Worm (Caenorhabditis elegans): ENCODE measurements around the gene F08F8.11.

F08F8.11 gene

ce11 chrIII:7365602-7366001 lies at the start of gene F08F8.11:
Gene F08F8.11, plus strand, starts transcription at chrIII:7365902.
- TF ChIP-seq dao-5 (tag; optimal IDR thresholded peaks at IDR 0.05) (no peak), him-1 (tag; optimal IDR thresholded peaks at IDR 0.05) (no peak), W03F9.2 (tag; optimal IDR thresholded peaks at IDR 0.05) (no peak)

ce11 chrIII:7317354-7317753 lies 48.3 kb upstream of the F08F8.11 start:
- TF ChIP-seq dao-5 (tag; optimal IDR thresholded peaks at IDR 0.05) (no peak), W03F9.2 (tag; optimal IDR thresholded peaks at IDR 0.05) (no peak), him-1 (tag; optimal IDR thresholded peaks at IDR 0.05) (no peak)

- no peak for TF ChIP-seq him-1 (tag; optimal IDR thresholded peaks at IDR 0.05)
- no peak for TF ChIP-seq dao-5 (tag; optimal IDR thresholded peaks at IDR 0.05)
- no peak for TF ChIP-seq W03F9.2 (tag; optimal IDR thresholded peaks at IDR 0.05)
Measured at ce11 chrIII:7319390-7319789, 46.3 kb upstream of the F08F8.11 start, which contains the start of gene F56C9.8. Gene F56C9.8, minus strand, starts transcription at chrIII:7319509.

DNA sequence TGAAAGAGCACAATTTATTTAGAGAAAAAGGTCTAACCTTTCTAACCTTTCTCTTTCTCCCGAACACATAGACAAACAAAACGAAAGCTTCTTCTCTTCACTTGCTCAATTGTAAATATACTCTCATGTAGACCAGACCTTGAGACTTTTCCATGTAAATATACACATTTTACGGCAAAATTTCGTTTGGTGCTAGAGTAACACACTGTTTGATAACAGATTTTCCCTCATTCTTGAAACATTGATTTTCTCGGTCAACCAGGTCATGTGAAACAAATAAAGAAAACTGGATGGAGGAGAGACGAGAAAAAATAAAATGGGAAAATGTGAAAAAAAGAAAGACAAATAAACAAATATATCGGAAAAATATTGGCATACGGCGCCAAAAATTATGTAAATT lies 43.7 kb upstream of the F08F8.11 start:
- TF ChIP-seq dao-5 (tag; optimal IDR thresholded peaks at IDR 0.05) (no peak), W03F9.2 (tag; optimal IDR thresholded peaks at IDR 0.05) (no peak), him-1 (tag; optimal IDR thresholded peaks at IDR 0.05) (no peak)

DNA sequence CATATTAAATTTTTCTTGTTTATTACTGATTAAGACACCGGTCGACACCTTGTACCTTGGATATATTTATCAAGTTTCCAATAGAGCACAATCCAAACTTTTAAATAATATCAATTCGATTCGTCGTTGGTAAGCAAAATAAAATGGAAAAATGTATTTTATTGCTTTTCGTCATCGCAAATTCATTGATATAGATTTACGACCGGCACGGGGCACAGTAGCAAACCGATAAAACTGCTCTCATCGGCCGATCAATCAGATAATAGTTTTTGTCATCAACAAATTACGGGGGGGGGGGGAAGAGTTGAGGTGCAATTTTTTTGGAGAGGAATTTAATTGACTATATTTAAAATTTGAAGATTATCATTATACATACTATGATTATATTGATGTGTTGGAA lies 42.4 kb upstream of the F08F8.11 start:
- TF ChIP-seq W03F9.2 (tag; optimal IDR thresholded peaks at IDR 0.05) (no peak), him-1 (tag; optimal IDR thresholded peaks at IDR 0.05) (no peak), dao-5 (tag; optimal IDR thresholded peaks at IDR 0.05) (no peak)

DNA sequence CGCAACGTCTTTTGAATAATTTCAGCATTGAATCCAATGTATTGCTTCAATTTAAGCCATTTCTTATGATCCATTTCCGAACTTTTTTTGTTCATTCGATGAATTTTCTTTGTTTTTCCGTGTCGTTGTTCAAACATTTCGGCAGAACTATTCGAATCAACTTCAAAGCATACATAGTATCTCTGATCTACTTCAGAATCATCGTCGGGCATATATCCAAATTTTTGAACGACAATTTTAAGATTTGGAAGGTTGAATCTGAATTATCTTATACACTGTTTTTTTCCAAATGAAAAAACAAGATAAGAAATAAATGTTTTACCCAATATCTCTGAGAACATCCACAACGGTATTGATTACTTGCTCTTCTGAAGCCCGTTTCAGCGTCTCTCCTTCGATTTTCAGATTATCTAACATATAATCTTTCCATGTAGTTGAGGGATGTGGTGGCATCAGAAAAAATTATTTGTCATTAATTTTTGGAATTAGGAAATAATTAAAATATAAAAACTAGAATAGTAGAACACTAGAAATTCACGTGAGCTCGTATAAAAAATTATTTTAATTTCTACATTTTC lies 36.5 kb upstream of the F08F8.11 start, which contains the start of gene lab-2:
TSS of gene lab-2 (minus strand) at position 453 of the 578 bp plus-strand sequence.
- TF ChIP-seq W03F9.2 (tag; optimal IDR thresholded peaks at IDR 0.05) = no peak
- no peak for TF ChIP-seq dao-5 (tag; optimal IDR thresholded peaks at IDR 0.05)
- TF ChIP-seq him-1 (tag; optimal IDR thresholded peaks at IDR 0.05) = no peak

DNA sequence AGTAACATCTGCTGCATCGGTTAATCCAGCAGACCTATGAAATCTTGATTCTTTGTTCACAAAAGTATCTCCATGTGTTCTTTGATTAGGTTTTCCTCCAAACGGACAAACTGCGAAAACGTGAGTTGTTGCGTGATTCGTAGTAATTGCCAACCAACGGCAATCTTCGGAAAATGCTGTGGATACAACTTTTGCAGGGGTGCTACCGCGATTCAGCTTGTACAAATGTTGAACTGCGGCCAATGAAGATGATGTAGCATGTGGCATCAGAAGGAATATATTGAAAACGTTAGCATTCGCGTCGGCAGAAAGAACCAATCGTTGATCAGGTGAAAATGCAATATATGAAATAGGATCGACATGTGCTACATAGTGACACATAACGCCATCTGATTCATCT lies 34.0 kb upstream of the F08F8.11 start:
- TF ChIP-seq W03F9.2 (tag; optimal IDR thresholded peaks at IDR 0.05) (no peak), dao-5 (tag; optimal IDR thresholded peaks at IDR 0.05) (no peak), him-1 (tag; optimal IDR thresholded peaks at IDR 0.05) (no peak)

DNA sequence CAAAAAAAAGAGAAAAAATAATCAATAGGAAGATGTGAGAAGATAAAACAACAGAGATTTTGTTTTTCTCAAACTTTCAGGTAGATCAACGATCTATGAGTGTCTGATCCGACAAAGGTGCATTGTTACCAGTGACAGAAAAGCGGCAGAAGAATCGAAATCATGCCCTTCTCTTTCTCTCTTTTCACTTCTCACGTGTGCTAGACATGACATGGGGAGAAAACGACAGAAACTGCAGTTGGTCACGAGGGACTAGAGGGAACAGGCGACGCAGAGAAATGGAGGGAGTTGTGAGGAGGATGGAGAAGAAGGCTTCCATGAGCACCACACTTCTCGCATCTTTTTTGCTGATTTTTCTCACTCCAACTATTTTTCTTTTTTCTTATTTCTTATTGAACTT lies 30.5 kb upstream of the F08F8.11 start, which contains the start of gene F56C9.10:
TSS of gene F56C9.10 (minus strand) at position 97 of the 400 bp plus-strand sequence.
- TF ChIP-seq dao-5 (tag; optimal IDR thresholded peaks at IDR 0.05) (no peak), W03F9.2 (tag; optimal IDR thresholded peaks at IDR 0.05) (peak; percentile 85)

DNA sequence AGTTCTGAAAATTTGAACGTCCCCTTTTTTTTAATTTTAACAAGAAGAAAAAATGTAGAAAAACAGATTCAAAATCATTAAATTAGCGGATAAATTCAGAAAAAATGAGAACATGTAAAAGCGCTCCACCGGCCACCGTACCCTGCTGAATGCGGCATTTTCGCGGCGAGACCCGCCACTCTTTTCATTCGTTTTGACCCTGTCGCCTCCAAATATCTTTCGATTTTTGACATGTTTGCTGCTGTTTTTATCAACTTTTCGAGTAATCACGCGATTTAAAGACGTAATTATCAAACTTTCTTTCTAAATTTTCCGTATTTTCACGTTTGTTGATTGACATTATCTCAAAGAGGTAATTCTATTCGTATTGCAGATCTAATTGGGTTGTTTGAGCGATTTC lies 29.5 kb upstream of the F08F8.11 start, which contains the start of gene gsp-2:
TSS of gene gsp-2 (plus strand) at position 374 of the 400 bp plus-strand sequence.
- TF ChIP-seq W03F9.2 (tag; optimal IDR thresholded peaks at IDR 0.05) (peak; percentile 85), dao-5 (tag; optimal IDR thresholded peaks at IDR 0.05) (no peak)

DNA sequence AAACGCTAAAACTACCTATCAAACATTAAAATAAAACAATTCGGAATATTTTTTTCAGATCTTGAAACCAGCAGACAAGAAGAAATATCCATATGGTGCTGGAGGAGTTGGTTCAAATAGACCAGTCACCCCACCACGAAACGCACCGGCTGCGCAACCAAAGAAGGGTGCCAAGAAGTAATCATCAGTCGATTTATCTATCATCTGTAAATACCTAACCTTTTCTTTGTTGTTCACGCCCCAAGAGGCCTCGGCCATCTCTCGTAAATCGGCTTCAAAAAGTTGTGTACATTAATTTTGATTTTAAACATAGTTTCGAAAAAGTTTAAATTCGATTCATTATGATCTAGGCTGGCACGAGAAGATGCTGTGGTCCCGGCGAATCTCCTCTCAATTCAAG lies 27.7 kb upstream of the F08F8.11 start:
- TF ChIP-seq him-1 (tag; optimal IDR thresholded peaks at IDR 0.05) = no peak
- TF ChIP-seq W03F9.2 (tag; optimal IDR thresholded peaks at IDR 0.05) = no peak
- no peak for TF ChIP-seq dao-5 (tag; optimal IDR thresholded peaks at IDR 0.05)

ce11 chrIII:7338693-7339092 lies 27.0 kb upstream of the F08F8.11 start, which contains the start of gene kap-1:
Gene kap-1, plus strand, starts transcription at chrIII:7338835.
- TF ChIP-seq him-1 (tag; optimal IDR thresholded peaks at IDR 0.05) (no peak), dao-5 (tag; optimal IDR thresholded peaks at IDR 0.05) (no peak), W03F9.2 (tag; optimal IDR thresholded peaks at IDR 0.05) (no peak)

ce11 chrIII:7339138-7339537 lies 26.6 kb upstream of the F08F8.11 start:
- TF ChIP-seq dao-5 (tag; optimal IDR thresholded peaks at IDR 0.05) (no peak), him-1 (tag; optimal IDR thresholded peaks at IDR 0.05) (no peak), W03F9.2 (tag; optimal IDR thresholded peaks at IDR 0.05) (no peak)

ce11 chrIII:7343389-7343788 lies 22.3 kb upstream of the F08F8.11 start, which contains the start of gene F08F8.6:
Gene F08F8.6, plus strand, starts transcription at chrIII:7343689.
- TF ChIP-seq W03F9.2 (tag; optimal IDR thresholded peaks at IDR 0.05) = no peak
- TF ChIP-seq dao-5 (tag; optimal IDR thresholded peaks at IDR 0.05) = no peak
- TF ChIP-seq him-1 (tag; optimal IDR thresholded peaks at IDR 0.05) = no peak

- TF ChIP-seq dao-5 (tag; optimal IDR thresholded peaks at IDR 0.05) (no peak), him-1 (tag; optimal IDR thresholded peaks at IDR 0.05) (no peak), W03F9.2 (tag; optimal IDR thresholded peaks at IDR 0.05) (no peak)
Measured at ce11 chrIII:7347049-7347448, 18.7 kb upstream of the F08F8.11 start, which contains the start of gene F08F8.7. Gene F08F8.7, minus strand, starts transcription at chrIII:7347149.

ce11 chrIII:7349075-7349474 lies 16.6 kb upstream of the F08F8.11 start, which contains the start of gene gos-28:
Gene gos-28, minus strand, starts transcription at chrIII:7349175.
- no peak for TF ChIP-seq W03F9.2 (tag; optimal IDR thresholded peaks at IDR 0.05)
- no peak for TF ChIP-seq dao-5 (tag; optimal IDR thresholded peaks at IDR 0.05)
- no peak for TF ChIP-seq him-1 (tag; optimal IDR thresholded peaks at IDR 0.05)

Data from whole organism, L4/young adult.